Fruit fly (Drosophila melanogaster): ENCODE measurements around the gene Mcm5.

DNA sequence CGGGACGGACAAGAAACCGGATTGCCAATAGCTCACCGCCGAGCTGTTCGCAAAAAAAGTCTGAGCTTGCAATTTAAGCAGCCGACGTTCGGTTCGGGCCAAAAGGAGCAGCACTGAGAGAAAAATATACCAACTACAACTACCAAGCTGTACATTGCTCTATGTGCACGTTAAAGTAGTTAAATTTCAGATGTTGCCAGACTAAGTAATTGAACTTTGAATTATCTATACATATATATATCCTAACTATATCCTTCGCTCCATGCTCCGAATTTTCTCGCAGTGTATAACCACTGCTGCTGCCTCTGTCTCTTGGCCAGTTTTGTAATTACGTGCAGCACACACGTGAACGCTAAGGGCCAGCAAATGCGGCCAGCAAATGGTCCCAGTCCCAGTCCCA is 46.6 kb downstream of the Mcm5 start:
- TF ChIP-seq psq (optimal IDR thresholded peaks at IDR 0.05): no peak
- TF ChIP-seq h (optimal IDR thresholded peaks at IDR 0.05): no peak
- TF ChIP-seq Sin3A (optimal IDR thresholded peaks at IDR 0.05): no peak
- TF ChIP-seq insv (optimal IDR thresholded peaks at IDR 0.05): no peak
- TF ChIP-seq Myc (optimal IDR thresholded peaks at IDR 0.05): no peak
- TF ChIP-seq ttk (optimal IDR thresholded peaks at IDR 0.05): no peak

All from Kc167 (cell line).